Fruit fly (Drosophila melanogaster) whole organism, embryonic: ENCODE results near the gene CG14085.
A peak's percentile ranks its signal among the peaks of the same experiment; 100 is the strongest.

ENCODE experiments used
- Abd-B ChIP-seq: fragments of 200-800 bp; sonication (Bioruptor generic); optimal IDR thresholded peaks from 2 replicates; lab custom pipeline; 2018; ENCODE audit warnings: missing biosample characterization, mild to moderate bottlenecking, missing genetic modification characterization, moderate library complexity
- Atf3 ChIP-seq: fragments of 200-800 bp; sonication (Bioruptor generic); optimal IDR thresholded peaks from 3 replicates; lab custom pipeline; 2016; ENCODE audit warnings: missing biosample characterization, missing genetic modification characterization
- CG10267 ChIP-seq: fragments of 200-800 bp; sonication (Bioruptor generic); optimal IDR thresholded peaks from 2 replicates; lab custom pipeline; 2018; ENCODE audit warnings: missing biosample characterization, mild to moderate bottlenecking, missing genetic modification characterization, moderate library complexity
- CG10274 ChIP-seq: fragments of 200-800 bp; sonication (Bioruptor generic); optimal IDR thresholded peaks from 3 replicates; lab custom pipeline; 2017; ENCODE audit warnings: missing biosample characterization, mild to moderate bottlenecking, missing genetic modification characterization
- CG11247 ChIP-seq: fragments of 200-800 bp; sonication (Bioruptor generic); IDR thresholded peaks from 2 replicates; pipeline ENCODE4 v1.3.6; 2022; ENCODE audit warnings: missing biosample characterization, missing genetic modification characterization
- CG16813 ChIP-seq: fragments of 200-800 bp; sonication (Bioruptor generic); IDR thresholded peaks from 3 replicates; pipeline ENCODE4 v1.3.6; 2022; ENCODE audit warnings: missing biosample characterization, missing genetic modification characterization; ENCODE audit not compliant: partially characterized antibody
- CG31365 ChIP-seq: fragments of 200-800 bp; sonication (Bioruptor generic); optimal IDR thresholded peaks from 2 replicates; lab custom pipeline; 2018; ENCODE audit warnings: missing biosample characterization, mild to moderate bottlenecking, missing genetic modification characterization
- CG32767 ChIP-seq: fragments of 200-800 bp; sonication (Bioruptor generic); IDR thresholded peaks from 2 replicates; pipeline ENCODE4 v1.3.6; 2022; ENCODE audit warnings: missing biosample characterization, missing genetic modification characterization
- CG34376 ChIP-seq: fragments of 200-800 bp; sonication (Bioruptor generic); optimal IDR thresholded peaks from 2 replicates; lab custom pipeline; 2018; ENCODE audit warnings: missing biosample characterization, mild to moderate bottlenecking, missing genetic modification characterization
- CG3995 ChIP-seq: fragments of 200-800 bp; sonication (Bioruptor generic); optimal IDR thresholded peaks from 3 replicates; lab custom pipeline; 2016; ENCODE audit warnings: missing biosample characterization, missing genetic modification characterization
- CG7839 ChIP-seq: fragments of 200-800 bp; sonication (Bioruptor generic); optimal IDR thresholded peaks from 3 replicates; lab custom pipeline; 2018; ENCODE audit warnings: missing biosample characterization, mild to moderate bottlenecking, missing genetic modification characterization, moderate library complexity
- CG8281 ChIP-seq: fragments of 200-800 bp; sonication (Bioruptor generic); optimal IDR thresholded peaks from 2 replicates; lab custom pipeline; 2018; ENCODE audit warnings: missing biosample characterization, mild to moderate bottlenecking, missing genetic modification characterization, moderate library complexity
- CG8359 ChIP-seq: fragments of 200-800 bp; sonication (Bioruptor generic); optimal IDR thresholded peaks from 2 replicates; lab custom pipeline; 2017; ENCODE audit warnings: missing biosample characterization, mild to moderate bottlenecking, missing genetic modification characterization, borderline replicate concordance
- D ChIP-seq, 2 experiments: fragments of 200-800 bp in 1 of 2; fragments of >200 bp in 1 of 2; sonication (Bioruptor generic) in 1 of 2; optimal IDR thresholded peaks; 2 replicates in 1 of 2; 3 replicates in 1 of 2; lab custom pipeline; 2017; ENCODE audit warnings: mild to moderate bottlenecking in 1 of 2, missing biosample characterization in 1 of 2, missing genetic modification characterization in 1 of 2, missing genetic modification reagents in 1 of 2
- Dll ChIP-seq: fragments of 200-800 bp; sonication (Bioruptor generic); IDR thresholded peaks from 4 replicates; pipeline ENCODE4 v1.3.6; 2022; ENCODE audit warnings: missing biosample characterization, missing genetic modification characterization; ENCODE audit not compliant: partially characterized antibody
- Dref ChIP-seq: fragments of 200-800 bp; sonication (Bioruptor generic); IDR thresholded peaks from 2 replicates; pipeline ENCODE4 v1.3.6; 2022; ENCODE audit warnings: missing biosample characterization, missing genetic modification characterization
- Max ChIP-seq: fragments of 200-800 bp; sonication (Bioruptor generic); optimal IDR thresholded peaks from 2 replicates; lab custom pipeline; 2016; ENCODE audit warnings: missing biosample characterization, mild to moderate bottlenecking, missing genetic modification characterization
- Mes4 ChIP-seq: fragments of 200-800 bp; sonication (Bioruptor generic); optimal IDR thresholded peaks from 2 replicates; lab custom pipeline; 2016; ENCODE audit warnings: missing biosample characterization, missing genetic modification characterization
- NC2α ChIP-seq: fragments of 200-800 bp; sonication (Bioruptor generic); optimal IDR thresholded peaks from 2 replicates; lab custom pipeline; 2016; ENCODE audit warnings: missing biosample characterization, missing genetic modification characterization
- Oli ChIP-seq: fragments of 200-800 bp; sonication (Bioruptor generic); optimal IDR thresholded peaks from 2 replicates; lab custom pipeline; 2018; ENCODE audit warnings: missing biosample characterization, mild to moderate bottlenecking, missing genetic modification characterization, moderate library complexity
- Scr ChIP-seq: fragments of 200-800 bp; sonication (Bioruptor generic); IDR thresholded peaks from 2 replicates; pipeline ENCODE4 v1.3.6; 2022; ENCODE audit warnings: missing biosample characterization, missing genetic modification characterization; ENCODE audit not compliant: partially characterized antibody
- Sry-δ ChIP-seq: fragments of 200-800 bp; sonication (Bioruptor generic); optimal IDR thresholded peaks from 2 replicates; lab custom pipeline; 2016; ENCODE audit warnings: missing biosample characterization, missing genetic modification characterization
- TFAM ChIP-seq: fragments of 200-800 bp; sonication (Bioruptor generic); optimal IDR thresholded peaks from 2 replicates; lab custom pipeline; 2017; ENCODE audit warnings: missing biosample characterization, missing genetic modification characterization, inconsistent platforms
- ase ChIP-seq: fragments of 200-800 bp; sonication (Bioruptor generic); IDR thresholded peaks from 3 replicates; pipeline ENCODE4 v1.3.6; 2022; ENCODE audit warnings: missing biosample characterization, missing genetic modification characterization
- bigmax ChIP-seq: fragments of 200-800 bp; sonication (Bioruptor generic); optimal IDR thresholded peaks from 2 replicates; lab custom pipeline; 2018; ENCODE audit warnings: missing biosample characterization, mild to moderate bottlenecking, missing genetic modification characterization
- cas ChIP-seq: fragments of 200-800 bp; sonication (Bioruptor generic); IDR thresholded peaks from 2 replicates; pipeline ENCODE4 v1.3.6; 2022; ENCODE audit warnings: missing biosample characterization, missing genetic modification characterization
- caup ChIP-seq: fragments of 200-800 bp; sonication (Bioruptor generic); optimal IDR thresholded peaks from 3 replicates; lab custom pipeline; 2017; ENCODE audit warnings: missing biosample characterization, mild to moderate bottlenecking, missing genetic modification characterization, moderate library complexity; ENCODE audit not compliant: severe bottlenecking
- chn ChIP-seq: fragments of 200-800 bp; sonication (Bioruptor generic); optimal IDR thresholded peaks from 2 replicates; lab custom pipeline; 2016; ENCODE audit warnings: missing biosample characterization, missing genetic modification characterization
- crol ChIP-seq: fragments of 200-800 bp; sonication (Bioruptor generic); IDR thresholded peaks from 2 replicates; pipeline ENCODE4 v1.3.6; 2022; ENCODE audit warnings: missing biosample characterization, missing genetic modification characterization
- cwo ChIP-seq: fragments of 200-800 bp; sonication (Bioruptor generic); optimal IDR thresholded peaks from 3 replicates; lab custom pipeline; 2017; ENCODE audit warnings: missing biosample characterization, missing genetic modification characterization, mild to moderate bottlenecking, moderate library complexity, missing genetic modification reagents
- ewg ChIP-seq: fragments of 200-800 bp; sonication (Bioruptor generic); optimal IDR thresholded peaks from 3 replicates; lab custom pipeline; 2017; ENCODE audit warnings: mild to moderate bottlenecking, missing biosample characterization, missing genetic modification reagents, missing genetic modification characterization
- fu2 ChIP-seq: fragments of 200-800 bp; sonication (Bioruptor generic); optimal IDR thresholded peaks from 2 replicates; lab custom pipeline; 2016; ENCODE audit warnings: missing biosample characterization, missing genetic modification characterization
- hth ChIP-seq: fragments of >200 bp; optimal IDR thresholded peaks from 2 replicates; lab custom pipeline; 2017; ENCODE audit warnings: inconsistent platforms
- jigr1 ChIP-seq: fragments of 200-800 bp; sonication (Bioruptor generic); IDR thresholded peaks from 3 replicates; pipeline ENCODE4 v1.3.6; 2022; ENCODE audit warnings: missing biosample characterization, missing genetic modification characterization
- jing ChIP-seq: fragments of 200-800 bp; sonication (Bioruptor generic); optimal IDR thresholded peaks from 2 replicates; lab custom pipeline; 2018; ENCODE audit warnings: missing biosample characterization, mild to moderate bottlenecking, missing genetic modification characterization
- mld ChIP-seq: fragments of 200-800 bp; sonication (Bioruptor generic); IDR thresholded peaks from 3 replicates; pipeline ENCODE4 v1.3.6; 2022; ENCODE audit warnings: missing biosample characterization, missing genetic modification characterization; ENCODE audit not compliant: partially characterized antibody
- p53 ChIP-seq: fragments of 200-800 bp; sonication (Bioruptor generic); optimal IDR thresholded peaks from 2 replicates; lab custom pipeline; 2016; ENCODE audit warnings: missing biosample characterization, missing genetic modification characterization
- pb ChIP-seq: fragments of 200-800 bp; sonication (Bioruptor generic); optimal IDR thresholded peaks from 3 replicates; lab custom pipeline; 2016; ENCODE audit warnings: missing biosample characterization, missing genetic modification characterization
- psq ChIP-seq: fragments of 200-800 bp; sonication (Bioruptor generic); optimal IDR thresholded peaks from 2 replicates; lab custom pipeline; 2017; ENCODE audit warnings: missing biosample characterization, missing genetic modification characterization
- row ChIP-seq: fragments of 200-800 bp; sonication (Bioruptor generic); IDR thresholded peaks from 3 replicates; pipeline ENCODE4 v1.3.6; 2022; ENCODE audit warnings: missing biosample characterization, missing genetic modification characterization
- sqz ChIP-seq: fragments of 200-800 bp; sonication (Bioruptor generic); optimal IDR thresholded peaks from 3 replicates; lab custom pipeline; 2018; ENCODE audit warnings: missing biosample characterization, mild to moderate bottlenecking, missing genetic modification characterization
- ssp ChIP-seq: fragments of 200-800 bp; sonication (Bioruptor generic); IDR thresholded peaks from 2 replicates; pipeline ENCODE4 v1.3.6; 2022; ENCODE audit warnings: missing biosample characterization, missing genetic modification characterization
- sug ChIP-seq: fragments of 200-800 bp; optimal IDR thresholded peaks from 2 replicates; lab custom pipeline; 2019; ENCODE audit warnings: missing biosample characterization, mild to moderate bottlenecking, missing genetic modification characterization, moderate library complexity
- tgo ChIP-seq: fragments of 200-800 bp; sonication (Bioruptor generic); IDR thresholded peaks from 3 replicates; pipeline ENCODE4 v1.3.6; 2022; ENCODE audit warnings: missing biosample characterization, missing genetic modification characterization
- tll ChIP-seq, 2 experiments: fragments of 200-800 bp in 1 of 2; fragments of >200 bp in 1 of 2; sonication (Bioruptor generic) in 1 of 2; optimal IDR thresholded peaks; 2 replicates each; lab custom pipeline; 2017 to 2019; ENCODE audit warnings: missing biosample characterization in 2 of 2, missing genetic modification characterization in 2 of 2, mild to moderate bottlenecking in 1 of 2, moderate library complexity in 1 of 2
- tx ChIP-seq: fragments of 200-800 bp; sonication (Bioruptor generic); optimal IDR thresholded peaks from 2 replicates; lab custom pipeline; 2016; ENCODE audit warnings: missing biosample characterization, missing genetic modification characterization
- usp ChIP-seq: fragments of >200 bp; optimal IDR thresholded peaks from 2 replicates; lab custom pipeline; 2017; ENCODE audit warnings: missing biosample characterization, missing genetic modification characterization
- wek ChIP-seq: fragments of 200-800 bp; sonication (Bioruptor generic); optimal IDR thresholded peaks from 3 replicates; lab custom pipeline; 2018; ENCODE audit warnings: missing biosample characterization, mild to moderate bottlenecking, missing genetic modification characterization, moderate library complexity
- yki ChIP-seq: fragments of >200 bp; optimal IDR thresholded peaks from 3 replicates; lab custom pipeline; 2018

CG14085 gene

DNA sequence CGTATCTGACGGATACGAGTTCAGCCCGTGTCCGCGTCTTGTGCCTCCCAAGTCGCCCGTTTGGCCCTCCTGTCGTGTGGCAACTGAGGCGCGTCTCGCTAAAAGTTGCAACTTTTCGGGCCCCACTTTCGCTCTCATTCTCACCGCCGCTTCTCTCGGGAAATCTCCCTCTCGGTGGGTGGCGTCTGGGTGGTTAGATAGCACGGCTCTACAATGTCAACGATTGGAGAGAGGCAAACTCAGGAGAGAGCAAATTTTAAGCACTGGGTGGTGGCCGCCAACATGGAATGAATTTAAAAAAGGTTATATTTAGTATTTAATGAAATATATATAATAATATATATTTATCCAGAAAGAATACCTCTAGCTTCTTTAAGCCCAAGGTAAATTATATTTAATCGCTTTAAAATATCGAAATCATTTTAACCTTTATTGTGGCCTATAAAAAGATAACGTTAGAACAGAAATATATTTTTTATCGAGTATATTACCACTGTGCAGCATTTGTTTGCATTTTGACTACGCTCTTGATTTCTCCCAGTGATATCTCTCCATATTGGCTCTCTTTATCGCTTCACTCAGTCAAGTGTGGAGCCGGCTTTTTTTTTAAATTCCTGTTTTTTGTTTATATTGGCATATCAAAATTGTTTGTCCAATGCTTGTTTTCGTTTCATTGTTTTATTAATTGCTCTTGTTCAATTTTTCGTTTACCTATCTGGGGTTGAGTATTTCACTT lies 23.5 kb downstream of the CG14085 start, which contains the start of gene Gbs-76A (continued):
- TF ChIP-seq Atf3 (GFP tag; lab: Kevin White, UChicago) (no peak), tgo (peak; percentile 79), hth (lab: Kevin White, UChicago) (no peak), sqz (GFP tag; lab: Kevin White, UChicago) (peak; percentile 58), CG8281 (peak; percentile 73), Scr (GFP tag; lab: Robert Waterston, UW) (peak; percentile 33; the same call in 1 of the 2 replicates), ssp (peak; percentile 56), pb (GFP tag; lab: Kevin White, UChicago) (no peak), CG10267 (tag; lab: Kevin White, UChicago) (peak; percentile 76), jigr1 (no peak; the same call in 2 of the 3 replicates), caup (peak; percentile 73), Abd-B (GFP tag; lab: Kevin White, UChicago) (peak; percentile 79), row (peak; percentile 96), CG8359 (GFP tag; lab: Kevin White, UChicago) (peak; percentile 70), CG32767 (GFP tag; lab: Robert Waterston, UW) (peak; percentile 75), Mes4 (GFP tag; lab: Kevin White, UChicago) (no peak), Dll (GFP tag; lab: Robert Waterston, UW) (peak; percentile 53; the same call in 1 of the 4 replicates), CG31365 (tag; lab: Kevin White, UChicago) (no peak), wek (GFP tag; lab: Kevin White, UChicago) (no peak), crol (GFP tag; lab: Robert Waterston, UW) (peak; percentile 43), ewg (GFP tag; lab: Kevin White, UChicago) (peak; percentile 65), fu2 (no peak), CG7839 (tag; lab: Kevin White, UChicago) (peak; percentile 91), sug (tag; lab: Kevin White, UChicago) (peak; percentile 88), Max (GFP tag; lab: Kevin White, UChicago) (peak; percentile 38), cwo (peak; percentile 87), p53 (GFP tag; lab: Kevin White, UChicago) (no peak), D (optimal IDR thresholded peaks at IDR 0.05; lab: Kevin White, UChicago) (no peak), D (GFP tag; optimal IDR thresholded peaks at IDR 0.05; lab: Kevin White, UChicago) (peak; percentile 75), psq (GFP tag; lab: Kevin White, UChicago) (peak; percentile 10), usp (GFP tag; lab: Kevin White, UChicago) (no peak), CG11247 (GFP tag; lab: Robert Waterston, UW) (peak; percentile 41; the same call in 1 of the 2 replicates), ase (peak; percentile 67; the same call in 2 of the 3 replicates), jing (GFP tag; lab: Kevin White, UChicago) (no peak), chn (GFP tag; lab: Kevin White, UChicago) (no peak), mld (GFP tag; lab: Robert Waterston, UW) (no peak), Sry-δ (GFP tag; lab: Kevin White, UChicago) (no peak), cas (GFP tag; lab: Robert Waterston, UW) (peak; percentile 27; the same call in 1 of the 2 replicates), yki (peak; percentile 16), CG34376 (GFP tag; lab: Kevin White, UChicago) (peak; percentile 51), CG16813 (GFP tag; lab: Robert Waterston, UW) (no peak), TFAM (GFP tag; lab: Kevin White, UChicago) (peak; percentile 11), CG3995 (GFP tag; lab: Kevin White, UChicago) (no peak), Oli (tag; lab: Kevin White, UChicago) (peak; percentile 84), tll (GFP tag; optimal IDR thresholded peaks at IDR 0.05; lab: Kevin White, UChicago) (no peak), CG10274 (GFP tag; lab: Kevin White, UChicago) (no peak), bigmax (no peak), tx (GFP tag; lab: Kevin White, UChicago) (no peak), NC2α (no peak), Dref (no peak)
